Worm (Caenorhabditis elegans): ENCODE measurements around the gene math-8.
A peak's percentile ranks its signal among the peaks of the same experiment; 100 is the strongest.

Gene math-8

DNA sequence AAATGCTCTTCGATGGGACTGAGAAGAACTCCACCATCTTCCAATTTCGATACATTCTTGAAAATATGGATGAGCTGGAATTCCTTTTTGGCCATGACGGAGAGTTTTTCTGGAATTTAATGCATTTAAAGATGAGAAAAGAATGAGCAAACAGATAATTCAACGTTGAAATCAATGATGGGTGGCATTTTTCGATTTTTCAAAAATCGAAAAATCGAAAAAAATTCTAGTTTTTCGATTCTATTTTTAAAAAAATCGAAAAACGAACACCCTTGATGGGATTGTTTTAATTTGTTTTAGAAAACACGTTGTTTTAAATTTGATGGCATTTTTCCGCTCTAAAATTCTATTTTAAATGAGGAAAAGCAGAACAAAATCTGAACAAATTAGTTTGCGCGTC, 23.8 kb upstream of the math-8 start, which contains the start of gene math-31 (continued):
- TF ChIP-seq rpc-1 (optimal IDR thresholded peaks at IDR 0.05) (no peak), rpc-1 (tag; optimal IDR thresholded peaks at IDR 0.05) (no peak), F33H1.4 (GFP tag; IDR thresholded peaks at IDR 0.05) (no peak), ceh-100 (GFP tag; IDR thresholded peaks at IDR 0.05) (no peak), him-1 (tag; optimal IDR thresholded peaks at IDR 0.05) (no peak), ama-1 (optimal IDR thresholded peaks at IDR 0.05) (no peak), ama-1 (GFP tag; optimal IDR thresholded peaks at IDR 0.05) (no peak)

DNA sequence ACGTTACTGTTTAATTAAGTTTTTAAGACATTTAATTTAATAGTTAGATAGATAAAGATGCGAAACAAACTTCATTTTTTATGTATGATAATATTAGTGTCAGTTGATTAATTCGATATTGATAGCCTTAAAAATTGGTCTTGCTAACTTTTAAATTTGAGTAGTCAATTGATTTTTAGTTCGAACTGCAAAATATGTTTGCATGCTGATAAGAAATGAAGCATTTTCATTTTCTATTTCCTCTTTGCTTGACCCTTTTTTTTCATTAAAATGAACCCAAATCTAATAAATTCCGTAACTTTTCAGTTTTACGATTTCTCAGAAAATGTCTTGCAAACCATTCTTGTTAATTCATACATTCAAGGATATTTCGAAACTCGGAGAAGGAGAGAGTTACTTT, 16.1 kb upstream of the math-8 start, which contains the start of gene math-22:
math-22 (plus strand) TSS at position 301 of the 400 bp plus-strand sequence.
- TF ChIP-seq lin-54 (GFP tag; optimal IDR thresholded peaks at IDR 0.05) (no peak), ekl-4 (GFP tag; IDR thresholded peaks at IDR 0.05) (no peak), zim-3 (tag; optimal IDR thresholded peaks at IDR 0.05) (no peak), mxl-1 (tag; optimal IDR thresholded peaks at IDR 0.05) (no peak), egrh-3 (GFP tag; IDR thresholded peaks at IDR 0.05) (no peak), lsy-27 (tag; optimal IDR thresholded peaks at IDR 0.05; ENCODE audit: borderline replicate concordance, insufficient read depth) (no peak), tbp1 (GFP tag; optimal IDR thresholded peaks at IDR 0.05) (no peak), nhr-80 (tag; optimal IDR thresholded peaks at IDR 0.05) (peak; percentile 3)

DNA sequence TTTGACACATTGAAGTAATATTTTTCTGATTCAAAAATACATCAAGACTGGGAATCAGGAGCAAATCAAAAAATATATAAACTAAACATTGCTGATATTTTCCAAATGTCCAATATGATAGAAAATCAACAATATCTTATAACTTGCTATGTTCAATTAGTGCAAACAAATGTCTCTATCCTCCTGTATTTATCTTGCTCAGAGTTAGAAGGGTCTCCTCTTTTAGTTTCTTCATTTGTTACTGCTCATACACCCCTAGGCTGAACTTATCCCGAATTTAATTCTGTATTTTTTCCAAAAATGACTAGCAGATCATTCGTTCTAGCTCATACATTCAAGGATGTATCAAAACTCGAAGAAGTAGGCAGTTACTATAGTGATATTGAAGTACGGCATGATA, 13.0 kb upstream of the math-8 start, which contains the start of gene math-23:
math-23 (plus strand) TSS at position 301 of the 400 bp plus-strand sequence.
- TF ChIP-seq die-1 (tag; optimal IDR thresholded peaks at IDR 0.05) (no peak), zfh-2 (GFP tag; conservative IDR thresholded peaks at IDR 0.05) (no peak), dpl-1 (GFP tag; optimal IDR thresholded peaks at IDR 0.05) (no peak), lag-1 (GFP tag; IDR thresholded peaks at IDR 0.05) (no peak), Y95B8A.8 (GFP tag; IDR thresholded peaks at IDR 0.05) (no peak), athp-1 (tag; optimal IDR thresholded peaks at IDR 0.05) (no peak), hlh-26 (GFP tag; conservative IDR thresholded peaks at IDR 0.05) (no peak), ztf-18 (tag; optimal IDR thresholded peaks at IDR 0.05) (no peak), snpc-1.1 (tag; optimal IDR thresholded peaks at IDR 0.05; ENCODE audit: insufficient read depth) (no peak), K11D2.4 (GFP tag; IDR thresholded peaks at IDR 0.05) (no peak), B0019.2 (GFP tag; conservative IDR thresholded peaks at IDR 0.05) (no peak), sea-2 (GFP tag; IDR thresholded peaks at IDR 0.05) (no peak), B0035.1 (tag; optimal IDR thresholded peaks at IDR 0.05) (no peak), bed-1 (GFP tag; IDR thresholded peaks at IDR 0.05) (no peak), ama-1 (optimal IDR thresholded peaks at IDR 0.05) (no peak), ama-1 (GFP tag; optimal IDR thresholded peaks at IDR 0.05) (no peak), lsl-1 (GFP tag; optimal IDR thresholded peaks at IDR 0.05) (no peak), madf-8 (GFP tag; conservative IDR thresholded peaks at IDR 0.05) (no peak), ceh-100 (GFP tag; IDR thresholded peaks at IDR 0.05) (no peak), mel-28 (tag; optimal IDR thresholded peaks at IDR 0.05; ENCODE audit: borderline replicate concordance) (no peak)

DNA sequence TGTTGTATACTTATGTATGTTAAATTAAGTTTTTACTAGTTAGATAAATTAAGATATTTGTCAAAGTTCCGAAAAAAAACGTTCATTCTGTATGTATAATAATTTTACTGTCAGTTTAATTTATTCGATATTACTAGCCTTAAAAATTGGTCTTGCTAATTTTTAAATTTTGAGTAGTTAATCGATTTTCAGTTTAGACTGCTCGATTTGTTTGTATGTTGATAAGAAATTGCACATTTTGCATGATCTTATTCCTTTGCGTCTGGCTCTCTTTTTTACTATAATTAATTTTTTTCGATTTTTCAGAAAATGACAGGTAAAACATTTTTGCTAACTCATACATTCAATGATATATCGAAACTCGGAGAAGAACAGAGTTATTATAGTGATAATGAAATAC, 11.0 kb upstream of the math-8 start, which contains the start of gene math-24:
math-24 (plus strand) TSS at position 301 of the 400 bp plus-strand sequence.
- TF ChIP-seq T26A5.8 (tag; optimal IDR thresholded peaks at IDR 0.05) (no peak), hrde-1 (tag; optimal IDR thresholded peaks at IDR 0.05; ENCODE audit: borderline replicate concordance) (no peak), unc-130 (GFP tag; optimal IDR thresholded peaks at IDR 0.05) (no peak), ets-4 (GFP tag; optimal IDR thresholded peaks at IDR 0.05) (no peak), lsy-27 (tag; optimal IDR thresholded peaks at IDR 0.05; ENCODE audit: borderline replicate concordance, insufficient read depth) (no peak), F22D6.2 (tag; optimal IDR thresholded peaks at IDR 0.05) (no peak), attf-5 (GFP tag; optimal IDR thresholded peaks at IDR 0.05) (no peak), attf-3 (GFP tag; conservative IDR thresholded peaks at IDR 0.05) (no peak), nhr-120 (GFP tag; IDR thresholded peaks at IDR 0.05) (no peak), rpc-1 (optimal IDR thresholded peaks at IDR 0.05) (no peak), rpc-1 (tag; optimal IDR thresholded peaks at IDR 0.05) (no peak), Y53F4B.3 (GFP tag; IDR thresholded peaks at IDR 0.05) (no peak), ztf-3 (GFP tag; optimal IDR thresholded peaks at IDR 0.05) (no peak), ceh-40 (GFP tag; IDR thresholded peaks at IDR 0.05) (no peak), aptf-2 (GFP tag; conservative IDR thresholded peaks at IDR 0.05) (no peak), hmg-20 (GFP tag; IDR thresholded peaks at IDR 0.05) (no peak), ama-1 (optimal IDR thresholded peaks at IDR 0.05) (no peak), ama-1 (GFP tag; optimal IDR thresholded peaks at IDR 0.05) (no peak)
